Fruit fly (Drosophila melanogaster): Measurements from ENCODE around the gene eIF3e.

The eIF3e gene

DNA sequence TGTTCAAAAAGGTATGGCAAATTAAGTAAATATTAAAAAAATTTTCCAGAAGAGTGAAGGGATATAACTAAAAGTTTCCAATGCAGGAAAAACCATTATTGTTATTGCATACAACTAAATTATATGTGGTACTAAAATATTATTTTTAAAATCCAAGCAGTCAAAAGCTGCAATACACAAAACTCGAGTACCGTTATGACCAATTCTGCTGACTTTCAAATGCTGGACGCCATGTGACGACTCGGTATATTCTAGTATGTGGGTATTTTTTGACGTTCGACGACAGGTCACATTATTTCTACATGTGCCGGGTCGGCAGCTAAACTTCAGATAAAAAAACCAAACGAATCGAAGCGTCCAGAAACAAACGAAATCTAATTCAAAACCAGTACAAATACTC lies 21.4 kb upstream of the eIF3e start (continued):
- TF ChIP-seq mirr (GFP tag; optimal IDR thresholded peaks at IDR 0.05), result no peak
- TF ChIP-seq CG7271 (tag; optimal IDR thresholded peaks at IDR 0.05), result no peak
- no peak for TF ChIP-seq kni (GFP tag; optimal IDR thresholded peaks at IDR 0.05)
- no peak for TF ChIP-seq ro (GFP tag; IDR thresholded peaks at IDR 0.05)
- no peak for TF ChIP-seq Nf-YA (GFP tag; IDR thresholded peaks at IDR 0.05)
- no peak for TF ChIP-seq Nf-YB (GFP tag; optimal IDR thresholded peaks at IDR 0.05)
- TF ChIP-seq CG8089 (GFP tag; optimal IDR thresholded peaks at IDR 0.05), result peak; percentile 18
- TF ChIP-seq Meics (GFP tag; optimal IDR thresholded peaks at IDR 0.05), result no peak
- TF ChIP-seq CG42726 (GFP tag; IDR thresholded peaks at IDR 0.05; ENCODE audit: partially characterized antibody), result peak; percentile 66
- TF ChIP-seq Atf6 (GFP tag; IDR thresholded peaks at IDR 0.05), result no peak
- TF ChIP-seq Rfx (GFP tag; IDR thresholded peaks at IDR 0.05), result peak; percentile 55
- no peak for TF ChIP-seq toy (GFP tag; IDR thresholded peaks at IDR 0.05)
- no peak for TF ChIP-seq ato (GFP tag; IDR thresholded peaks at IDR 0.05; ENCODE audit: partially characterized antibody)
- no peak for TF ChIP-seq emc (GFP tag; optimal IDR thresholded peaks at IDR 0.05)
- no peak for TF ChIP-seq fru (optimal IDR thresholded peaks at IDR 0.05)
- TF ChIP-seq cad (GFP tag; optimal IDR thresholded peaks at IDR 0.05), result no peak
- TF ChIP-seq al (GFP tag; IDR thresholded peaks at IDR 0.05), result 0 out of 2 replicates have a peak, but pooled peaks have one; percentile 41
- no peak for TF ChIP-seq CG11696 (GFP tag; IDR thresholded peaks at IDR 0.05)
- no peak for TF ChIP-seq aop (GFP tag; IDR thresholded peaks at IDR 0.05)
- TF ChIP-seq CG12744 (GFP tag; optimal IDR thresholded peaks at IDR 0.05), result peak; percentile 11
- peak; percentile 9 for TF ChIP-seq zfh2 (GFP tag; optimal IDR thresholded peaks at IDR 0.05)
- no peak for TF ChIP-seq Atf3 (GFP tag; optimal IDR thresholded peaks at IDR 0.05)
- TF ChIP-seq en (GFP tag; optimal IDR thresholded peaks at IDR 0.05), result no peak
- no peak for TF ChIP-seq chinmo (GFP tag; IDR thresholded peaks at IDR 0.05; ENCODE audit: partially characterized antibody)
- no peak for TF ChIP-seq otp (GFP tag; IDR thresholded peaks at IDR 0.05)
- peak; percentile 1 for TF ChIP-seq CG17385 (GFP tag; optimal IDR thresholded peaks at IDR 0.05)
- peak; percentile 54 for TF ChIP-seq HmgD (GFP tag; optimal IDR thresholded peaks at IDR 0.05)
- TF ChIP-seq CG6854 (GFP tag; optimal IDR thresholded peaks at IDR 0.05), result no peak
- TF ChIP-seq CG17912 (GFP tag; optimal IDR thresholded peaks at IDR 0.05), result no peak
- TF ChIP-seq CTCF (GFP tag; optimal IDR thresholded peaks at IDR 0.05), result peak; percentile 49
- no peak for TF ChIP-seq CG15011 (GFP tag; optimal IDR thresholded peaks at IDR 0.05)
- no peak for TF ChIP-seq disco-r (GFP tag; optimal IDR thresholded peaks at IDR 0.05)
- no peak for TF ChIP-seq CG6683 (GFP tag; optimal IDR thresholded peaks at IDR 0.05)
- no peak for TF ChIP-seq TFAM (GFP tag; optimal IDR thresholded peaks at IDR 0.05)
- TF ChIP-seq gt (GFP tag; IDR thresholded peaks at IDR 0.05), result no peak
- TF ChIP-seq MESR4 (GFP tag; optimal IDR thresholded peaks at IDR 0.05), result peak; percentile 55
- TF ChIP-seq CG2199 (GFP tag; IDR thresholded peaks at IDR 0.05), result peak; percentile 87
- TF ChIP-seq CG34224 (GFP tag; IDR thresholded peaks at IDR 0.05; ENCODE audit: partially characterized antibody), result no peak
- TF ChIP-seq ems (GFP tag; optimal IDR thresholded peaks at IDR 0.05), result no peak
- no peak for TF ChIP-seq CG10565 (GFP tag; optimal IDR thresholded peaks at IDR 0.05)
- TF ChIP-seq CG9609 (GFP tag; optimal IDR thresholded peaks at IDR 0.05), result peak; percentile 24
- no peak for TF ChIP-seq slp2 (GFP tag; optimal IDR thresholded peaks at IDR 0.05)
- no peak for TF ChIP-seq BtbVII (GFP tag; optimal IDR thresholded peaks at IDR 0.05)
- peak; percentile 19 for TF ChIP-seq hkb (optimal IDR thresholded peaks at IDR 0.05)
- no peak for TF ChIP-seq hkb (GFP tag; IDR thresholded peaks at IDR 0.05)
- no peak for TF ChIP-seq ap (GFP tag; IDR thresholded peaks at IDR 0.05)
- TF ChIP-seq CG1603 (tag; optimal IDR thresholded peaks at IDR 0.05), result peak; percentile 77
- TF ChIP-seq Gsc (GFP tag; IDR thresholded peaks at IDR 0.05), result no peak
- no peak for TF ChIP-seq CG16863 (GFP tag; optimal IDR thresholded peaks at IDR 0.05)
- no peak for TF ChIP-seq Sox100B (GFP tag; optimal IDR thresholded peaks at IDR 0.05)
- no peak for TF ChIP-seq HLHmδ (GFP tag; optimal IDR thresholded peaks at IDR 0.05)
- no peak for TF ChIP-seq CG10147 (GFP tag; optimal IDR thresholded peaks at IDR 0.05)
- TF ChIP-seq pnt (GFP tag; optimal IDR thresholded peaks at IDR 0.05), result no peak
- no peak for TF ChIP-seq CG5245 (GFP tag; optimal IDR thresholded peaks at IDR 0.05)
